Worm (Caenorhabditis elegans) whole organism, L4/young adult: ENCODE results near the gene trpa-1.

ENCODE experiments used
- dao-5 ChIP-seq: sonication (generic microtip); optimal IDR thresholded peaks from 2 replicates; lab custom pipeline; 2016; ENCODE audit warnings: missing genotype, missing genetic modification characterization, moderate library complexity, missing compliant biosample characterization
- him-1 ChIP-seq: sonication (generic microtip); optimal IDR thresholded peaks from 2 replicates; lab custom pipeline; 2016; ENCODE audit warnings: missing genotype, missing genetic modification reagents, missing genetic modification characterization, missing compliant biosample characterization

- TF ChIP-seq dao-5 (no peak), him-1 (tag; lab: Kevin White, UChicago) (no peak)
Measured at ce11 chrIV:11842121-11842520, 22.2 kb upstream of the trpa-1 start, which contains the start of gene F38H4.3.
